Fruit fly (Drosophila melanogaster): ENCODE data around the gene bgm.

DNA sequence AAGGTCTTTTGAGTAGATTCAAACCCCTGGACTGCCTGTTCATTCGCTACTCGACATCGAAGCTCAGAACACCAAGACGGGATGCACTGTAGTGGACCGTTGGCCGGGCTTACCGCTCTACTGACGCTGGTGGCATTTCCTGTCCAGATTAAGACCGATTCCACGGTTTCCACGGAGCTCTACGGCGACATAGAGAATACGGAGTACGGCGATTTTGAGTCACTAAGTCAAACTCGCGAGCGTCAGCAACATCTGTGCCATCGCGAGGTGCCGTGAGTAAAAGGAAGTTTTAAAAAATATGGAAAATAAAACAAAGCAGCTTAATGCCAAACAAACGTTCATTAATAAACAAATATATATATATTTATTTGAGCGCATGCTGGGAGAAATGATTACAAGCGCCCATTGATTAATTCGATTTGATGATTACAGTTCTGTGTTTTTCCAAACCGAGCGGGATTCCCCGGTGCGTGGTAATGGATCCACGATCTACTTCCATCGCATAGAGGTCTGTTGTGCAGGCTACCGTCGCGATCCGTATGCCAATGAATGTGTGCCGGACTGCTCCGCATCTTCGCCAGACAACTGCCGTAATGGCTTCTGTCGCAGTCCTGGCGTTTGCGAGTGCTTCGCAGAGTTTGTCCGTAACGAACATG is 49.2 kb upstream of the bgm start, which contains the start of gene NimB1:
- no peak for TF ChIP-seq psq (optimal IDR thresholded peaks at IDR 0.05)
- no peak for TF ChIP-seq CG8478 (optimal IDR thresholded peaks at IDR 0.05)
- TF ChIP-seq usp (GFP tag; optimal IDR thresholded peaks at IDR 0.05), result no peak
- TF ChIP-seq pan (optimal IDR thresholded peaks at IDR 0.05), result no peak
- TF ChIP-seq Dll (optimal IDR thresholded peaks at IDR 0.05), result no peak
